Worm (Caenorhabditis elegans) whole organism, L3 larva: Measurements from ENCODE around the gene Y39G8B.5.
"Not testable (repeated sequence)": the region's sequence is repeated elsewhere in the genome, so short reads cannot be mapped to it uniquely, and the experiment has no call there.

Experiments
- R02D3.7 ChIP-seq: fragments of 150-350 bp; optimal IDR thresholded peaks from 2 replicates; lab custom pipeline; 2014; ENCODE audit warnings: missing biosample characterization, missing genetic modification characterization
- ZK546.5 ChIP-seq: sonication (generic microtip); optimal IDR thresholded peaks from 2 replicates; lab custom pipeline; 2017; ENCODE audit warnings: missing biosample characterization, missing genetic modification characterization
- ama-1 ChIP-seq: fragments of 150-350 bp; optimal IDR thresholded peaks from 2 replicates; lab custom pipeline; 2018
- ceh-16 ChIP-seq: sonication (generic microtip); optimal IDR thresholded peaks from 2 replicates; lab custom pipeline; 2017; ENCODE audit warnings: missing biosample characterization, missing genetic modification characterization
- ceh-28 ChIP-seq: fragments of 150-350 bp; optimal IDR thresholded peaks from 2 replicates; lab custom pipeline; 2014; ENCODE audit warnings: missing biosample characterization, missing genetic modification reagents, missing genetic modification characterization
- ceh-82 ChIP-seq: fragments of 150-350 bp; optimal IDR thresholded peaks from 2 replicates; lab custom pipeline; 2014; ENCODE audit warnings: missing biosample characterization, missing genetic modification characterization
- ceh-9 ChIP-seq: sonication (generic microtip); optimal IDR thresholded peaks from 2 replicates; lab custom pipeline; 2018; ENCODE audit warnings: missing biosample characterization, missing genetic modification characterization
- daf-12 ChIP-seq: fragments of 150-350 bp; optimal IDR thresholded peaks from 2 replicates; lab custom pipeline; 2014; ENCODE audit warnings: missing biosample characterization, missing genetic modification reagents, missing genetic modification characterization
- egl-27 ChIP-seq: sonication (generic microtip); optimal IDR thresholded peaks from 4 replicates; lab custom pipeline; 2017; ENCODE audit warnings: missing biosample characterization, missing genetic modification reagents, missing genetic modification characterization
- elt-1 ChIP-seq: fragments of 150-350 bp; optimal IDR thresholded peaks from 2 replicates; lab custom pipeline; 2014; ENCODE audit warnings: missing biosample characterization, missing genetic modification characterization
- elt-2 ChIP-seq: sonication (generic microtip); optimal IDR thresholded peaks from 2 replicates; lab custom pipeline; 2016; ENCODE audit warnings: missing genetic modification reagents, mild to moderate bottlenecking, missing genetic modification characterization, missing compliant biosample characterization
- elt-3 ChIP-seq, 3 experiments: fragments of 150-350 bp in 1 of 3; sonication (generic microtip) in 2 of 3; optimal IDR thresholded peaks; 2 replicates in 2 of 3; 4 replicates in 1 of 3; lab custom pipeline; 2014 to 2017; ENCODE audit warnings: missing biosample characterization in 3 of 3, missing genetic modification characterization in 3 of 3
- eor-1 ChIP-seq, 2 experiments: fragments of 150-350 bp; optimal IDR thresholded peaks; 2 replicates each; lab custom pipeline; 2014 to 2018; ENCODE audit warnings: missing biosample characterization in 2 of 2, missing genetic modification characterization in 2 of 2
- fkh-2 ChIP-seq: fragments of 150-350 bp; optimal IDR thresholded peaks from 2 replicates; lab custom pipeline; 2014; ENCODE audit warnings: missing biosample characterization, missing genetic modification reagents, missing genetic modification characterization
- fos-1 ChIP-seq: fragments of 150-350 bp; optimal IDR thresholded peaks from 2 replicates; lab custom pipeline; 2014; ENCODE audit warnings: missing biosample characterization, missing genetic modification characterization
- hmg-11 ChIP-seq: sonication (generic microtip); optimal IDR thresholded peaks from 2 replicates; lab custom pipeline; 2016; ENCODE audit warnings: missing genetic modification characterization, missing compliant biosample characterization
- jun-1 ChIP-seq: fragments of 150-350 bp; optimal IDR thresholded peaks from 2 replicates; lab custom pipeline; 2014; ENCODE audit warnings: missing biosample characterization, missing genetic modification reagents, missing genetic modification characterization
- lin-15B ChIP-seq: fragments of 150-350 bp; optimal IDR thresholded peaks from 2 replicates; lab custom pipeline; 2014; ENCODE audit warnings: missing biosample characterization, missing genetic modification characterization
- lin-39 ChIP-seq: fragments of 150-350 bp; optimal IDR thresholded peaks from 2 replicates; lab custom pipeline; 2018; ENCODE audit warnings: missing biosample characterization, missing genetic modification reagents, missing genetic modification characterization
- lsy-12 ChIP-seq: sonication (generic microtip); optimal IDR thresholded peaks from 2 replicates; lab custom pipeline; 2016; ENCODE audit warnings: mild to moderate bottlenecking, missing genetic modification characterization, missing compliant biosample characterization
- mdl-1 ChIP-seq: fragments of 150-350 bp; optimal IDR thresholded peaks from 2 replicates; lab custom pipeline; 2014; ENCODE audit warnings: missing biosample characterization, missing genetic modification characterization
- nfya-1 ChIP-seq: sonication (generic microtip); optimal IDR thresholded peaks from 2 replicates; lab custom pipeline; 2017; ENCODE audit warnings: missing genetic modification characterization, mild to moderate bottlenecking, missing compliant biosample characterization, antibody characterized with exemption, moderate library complexity; ENCODE audit not compliant: insufficient read depth
- nhr-12 ChIP-seq: fragments of 150-350 bp; optimal IDR thresholded peaks from 2 replicates; lab custom pipeline; 2014; ENCODE audit warnings: missing biosample characterization, missing genetic modification characterization
- nhr-23 ChIP-seq: fragments of 150-350 bp; optimal IDR thresholded peaks from 2 replicates; lab custom pipeline; 2014; ENCODE audit warnings: missing biosample characterization, missing genetic modification reagents, missing genetic modification characterization
- nhr-25 ChIP-seq: sonication (generic microtip); optimal IDR thresholded peaks from 2 replicates; lab custom pipeline; 2017; ENCODE audit warnings: missing biosample characterization, missing genetic modification characterization
- nhr-43 ChIP-seq: sonication (generic microtip); optimal IDR thresholded peaks from 2 replicates; lab custom pipeline; 2016; ENCODE audit warnings: mild to moderate bottlenecking, missing genetic modification characterization, missing compliant biosample characterization; ENCODE audit not compliant: poor library complexity, severe bottlenecking
- nhr-76 ChIP-seq: fragments of 150-350 bp; sonication (generic microtip); optimal IDR thresholded peaks from 5 replicates; lab custom pipeline; 2014; ENCODE audit warnings: missing biosample characterization, missing genetic modification characterization
- nhr-77 ChIP-seq: fragments of 150-350 bp; optimal IDR thresholded peaks from 2 replicates; lab custom pipeline; 2014; ENCODE audit warnings: missing biosample characterization, missing genetic modification characterization
- pha-4 ChIP-seq: fragments of 150-350 bp; optimal IDR thresholded peaks from 2 replicates; lab custom pipeline; 2014; ENCODE audit warnings: missing biosample characterization, missing genetic modification reagents, missing genetic modification characterization
- pqm-1 ChIP-seq: fragments of 150-350 bp; optimal IDR thresholded peaks from 2 replicates; lab custom pipeline; 2017; ENCODE audit warnings: missing biosample characterization, missing genetic modification characterization, inconsistent platforms
- sea-2 ChIP-seq: fragments of 150-350 bp; sonication (generic microtip); optimal IDR thresholded peaks from 4 replicates; lab custom pipeline; 2014; ENCODE audit warnings: missing biosample characterization, missing genetic modification reagents, missing genetic modification characterization
- skn-1 ChIP-seq: fragments of 150-350 bp; optimal IDR thresholded peaks from 2 replicates; lab custom pipeline; 2014; ENCODE audit warnings: missing biosample characterization, missing genetic modification characterization
- snpc-4 ChIP-seq: fragments of 150-350 bp; optimal IDR thresholded peaks from 2 replicates; lab custom pipeline; 2014; ENCODE audit warnings: missing biosample characterization, missing genetic modification characterization
- tbx-2 ChIP-seq: sonication (generic microtip); optimal IDR thresholded peaks from 2 replicates; lab custom pipeline; 2016; ENCODE audit warnings: mild to moderate bottlenecking, missing genetic modification characterization, missing compliant biosample characterization
- unc-39 ChIP-seq: sonication (generic microtip); optimal IDR thresholded peaks from 4 replicates; lab custom pipeline; 2017; ENCODE audit warnings: missing biosample characterization, missing genetic modification characterization
- unc-62 ChIP-seq: fragments of 150-350 bp; sonication (generic microtip); optimal IDR thresholded peaks from 4 replicates; lab custom pipeline; 2014; ENCODE audit warnings: missing biosample characterization, missing genetic modification reagents, missing genetic modification characterization
- zag-1 ChIP-seq: fragments of 150-350 bp; optimal IDR thresholded peaks from 2 replicates; lab custom pipeline; 2014; ENCODE audit warnings: missing biosample characterization, missing genetic modification characterization
- ztf-11 ChIP-seq: fragments of 150-350 bp; optimal IDR thresholded peaks from 2 replicates; lab custom pipeline; 2014; ENCODE audit warnings: missing biosample characterization, missing genetic modification characterization
- ztf-4 ChIP-seq: fragments of 150-350 bp; optimal IDR thresholded peaks from 2 replicates; lab custom pipeline; 2014; ENCODE audit warnings: missing biosample characterization, missing genetic modification characterization

The Y39G8B.5 gene

DNA sequence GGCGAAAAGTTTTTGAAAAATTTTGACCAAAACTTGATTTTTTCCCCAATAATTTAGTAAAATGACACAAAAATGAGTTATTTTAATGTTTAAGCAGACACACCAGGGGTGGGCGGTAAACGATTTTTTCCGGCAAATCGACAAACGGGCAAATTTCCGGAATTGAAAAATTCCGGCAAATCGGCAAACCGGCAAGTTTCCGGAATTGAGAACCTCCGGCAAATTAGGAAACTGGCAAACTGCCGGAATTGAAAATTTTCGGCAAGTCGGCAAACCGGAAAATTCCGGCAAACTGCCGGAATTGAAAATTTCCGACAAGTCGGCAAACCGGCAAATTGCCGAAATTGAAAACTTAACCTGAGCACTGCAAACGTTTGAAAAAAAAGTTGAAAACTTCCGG lies 41.1 kb upstream of the Y39G8B.5 start:
- TF ChIP-seq ceh-16, result no peak
- TF ChIP-seq nhr-12 (tag; lab: Kevin White, UChicago), result no peak
- no peak for TF ChIP-seq ztf-4
- no peak for TF ChIP-seq lsy-12 (tag; lab: Kevin White, UChicago)
- no peak for TF ChIP-seq mdl-1 (tag; lab: Kevin White, UChicago)
- no peak for TF ChIP-seq pqm-1
- TF ChIP-seq skn-1 (tag; lab: Kevin White, UChicago), result no peak
- TF ChIP-seq jun-1 (tag; lab: Kevin White, UChicago), result no peak
- peak; percentile 6 for TF ChIP-seq nhr-43 (tag; lab: Kevin White, UChicago)
- TF ChIP-seq elt-2, result peak; percentile 10

DNA sequence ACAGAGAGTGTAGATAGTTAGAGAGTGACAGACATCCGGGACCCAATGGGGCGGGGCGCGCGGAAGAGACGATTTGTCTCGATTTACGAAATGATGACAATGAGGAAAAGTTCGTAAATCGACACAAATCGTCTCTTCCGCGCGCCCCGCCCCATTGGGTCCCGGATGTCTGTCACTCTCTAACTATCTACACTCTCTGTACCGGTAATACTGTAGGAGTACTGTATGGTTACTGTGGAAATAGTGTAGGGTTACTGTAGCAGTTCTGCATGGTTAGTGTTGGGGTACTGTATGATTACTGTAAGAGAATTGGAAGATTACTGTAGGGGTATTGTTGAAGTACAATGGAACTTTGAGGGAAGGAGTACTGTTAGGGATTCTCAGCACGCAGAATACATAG lies 29.6 kb upstream of the Y39G8B.5 start, which contains the start of gene F01D5.10:
Gene F01D5.10, minus strand, starts transcription at position 101 of the 400 bp plus-strand sequence.
- not testable (repeated sequence) for TF ChIP-seq unc-62; sea-2 (GFP tag; lab: Kevin White, UChicago); nhr-76

DNA sequence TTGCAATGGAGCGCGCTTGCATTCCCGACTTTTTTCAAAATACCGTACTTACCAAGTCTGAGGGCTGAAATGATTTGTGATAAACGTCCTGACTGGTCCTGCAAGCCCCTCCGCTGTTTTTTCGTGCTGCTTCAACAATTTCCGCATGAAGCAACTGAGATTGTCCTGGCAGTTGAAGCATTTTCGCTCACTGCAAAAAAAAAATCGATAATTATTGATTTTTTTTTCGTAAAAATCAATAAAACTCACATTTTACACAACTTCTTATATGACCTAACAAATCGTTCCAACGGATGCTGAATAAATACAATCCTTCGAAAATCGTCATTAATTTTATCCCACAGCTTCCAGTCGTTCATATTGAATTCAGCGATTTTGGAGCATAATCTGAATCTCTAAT lies 27.2 kb upstream of the Y39G8B.5 start:
- TF ChIP-seq lsy-12 (tag; lab: Kevin White, UChicago) (no peak), ceh-28 (tag; lab: Kevin White, UChicago) (peak; percentile 83)

DNA sequence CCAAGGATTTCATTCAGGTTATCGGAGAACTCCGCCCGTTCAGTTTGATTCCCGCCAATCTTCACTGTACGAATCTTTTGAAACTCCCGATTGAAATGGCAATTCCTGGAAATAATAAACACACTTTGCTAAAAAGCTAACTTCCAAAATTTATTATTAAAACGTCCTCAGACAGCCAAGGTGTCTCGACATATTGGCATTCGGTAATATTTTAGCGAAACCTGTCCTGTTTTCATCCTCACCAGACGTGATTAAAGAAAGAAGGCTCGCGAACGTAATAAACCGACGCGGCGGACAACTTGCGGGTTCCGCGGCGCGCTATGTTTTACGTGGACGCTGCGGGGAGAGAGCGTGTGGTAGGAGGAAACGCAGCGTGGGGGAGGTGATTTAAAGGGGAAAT lies 26.6 kb upstream of the Y39G8B.5 start:
- TF ChIP-seq pha-4, result peak; percentile 52
- TF ChIP-seq fkh-2 (tag; lab: Kevin White, UChicago), result peak; percentile 62
- peak; percentile 65 for TF ChIP-seq nhr-25 (tag; lab: Kevin White, UChicago)
- TF ChIP-seq jun-1 (tag; lab: Kevin White, UChicago), result peak; percentile 26
- TF ChIP-seq R02D3.7 (tag; lab: Kevin White, UChicago), result peak; percentile 41
- TF ChIP-seq unc-39 (tag; lab: Kevin White, UChicago), result no peak
- no peak for TF ChIP-seq ztf-11 (tag; lab: Kevin White, UChicago)
- peak; percentile 78 for TF ChIP-seq nhr-23
- peak; percentile 99 for TF ChIP-seq snpc-4 (tag; lab: Kevin White, UChicago)
- peak; percentile 75 for TF ChIP-seq hmg-11 (tag; lab: Kevin White, UChicago)
- TF ChIP-seq nfya-1 (tag; lab: Kevin White, UChicago), result peak; percentile 74
- TF ChIP-seq ceh-9 (tag; lab: Kevin White, UChicago), result no peak
- peak; percentile 50 for TF ChIP-seq lin-39 (tag; lab: Kevin White, UChicago)
- peak; percentile 55 for TF ChIP-seq ceh-82 (tag; lab: Kevin White, UChicago)
- no peak for TF ChIP-seq nhr-12 (tag; lab: Kevin White, UChicago)
- peak; percentile 79 for TF ChIP-seq nhr-43 (tag; lab: Kevin White, UChicago)
- peak; percentile 69 for TF ChIP-seq nhr-77 (tag; lab: Kevin White, UChicago)
- peak; percentile 62 for TF ChIP-seq elt-2
- TF ChIP-seq lin-15B, result peak; percentile 62
- TF ChIP-seq nhr-76, result no peak
- TF ChIP-seq tbx-2, result peak; percentile 71
- TF ChIP-seq pqm-1, result peak; percentile 79
- TF ChIP-seq elt-3 (tag; optimal IDR thresholded peaks at IDR 0.05; lab: Kevin White, UChicago), result no peak
- TF ChIP-seq ceh-16, result no peak
- no peak for TF ChIP-seq zag-1 (tag; lab: Kevin White, UChicago)
- TF ChIP-seq lsy-12 (tag; lab: Kevin White, UChicago), result peak; percentile 84
- TF ChIP-seq ama-1, result peak; percentile 98
- peak; percentile 39 for TF ChIP-seq skn-1 (tag; lab: Kevin White, UChicago)
- TF ChIP-seq eor-1 (tag; optimal IDR thresholded peaks at IDR 0.05; lab: Kevin White, UChicago), result no peak

DNA sequence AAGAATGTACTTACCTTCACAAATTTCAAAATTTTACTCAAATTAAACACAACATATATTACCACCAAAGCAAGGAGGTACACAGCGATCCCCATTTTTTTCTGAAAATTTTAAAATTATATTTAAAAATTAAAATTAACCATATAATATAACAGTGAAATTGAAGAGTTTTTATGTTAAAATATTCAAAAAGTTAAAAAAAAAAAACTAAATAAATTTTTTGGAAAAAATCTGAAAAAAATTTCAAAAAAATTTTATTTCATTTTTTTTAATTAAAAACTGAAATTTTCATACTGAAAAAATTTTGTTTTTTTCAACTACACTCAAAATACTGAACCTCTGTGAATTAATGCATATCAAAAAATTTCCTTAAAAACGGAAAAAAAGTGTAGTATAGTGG lies 25.2 kb upstream of the Y39G8B.5 start, which contains the start of gene cyp-37A1:
Gene cyp-37A1, minus strand, starts transcription at position 101 of the 400 bp plus-strand sequence.
- no peak for TF ChIP-seq egl-27 (tag; lab: Kevin White, UChicago)
- TF ChIP-seq zag-1 (tag; lab: Kevin White, UChicago), result no peak
- TF ChIP-seq pqm-1, result no peak
- TF ChIP-seq fos-1, result no peak
- no peak for TF ChIP-seq elt-1 (tag; lab: Kevin White, UChicago)
- no peak for TF ChIP-seq lin-15B
- TF ChIP-seq R02D3.7 (tag; lab: Kevin White, UChicago), result no peak
- TF ChIP-seq ZK546.5 (tag; lab: Kevin White, UChicago), result no peak
- no peak for TF ChIP-seq daf-12 (tag; lab: Kevin White, UChicago)
